Worm (Caenorhabditis elegans): ENCODE data around the gene hsp-25.

hsp-25 gene

ce11 chrX:6082660-6083059 is 43.2 kb upstream of the hsp-25 start, which contains the start of gene C45B2.3:
C45B2.3 (plus strand) TSS chrX:6082960.
- TF ChIP-seq sdc-2 (tag; optimal IDR thresholded peaks at IDR 0.05) (no peak), fax-1 (tag; optimal IDR thresholded peaks at IDR 0.05) (no peak), odd-2 (tag; optimal IDR thresholded peaks at IDR 0.05) (no peak), npax-4 (tag; optimal IDR thresholded peaks at IDR 0.05) (no peak), pax-1 (tag; optimal IDR thresholded peaks at IDR 0.05) (no peak), hlh-13 (GFP tag; optimal IDR thresholded peaks at IDR 0.05) (no peak)

- TF ChIP-seq elt-2 (tag; optimal IDR thresholded peaks at IDR 0.05), result peak; percentile 28
- no peak for TF ChIP-seq ceh-14 (tag; optimal IDR thresholded peaks at IDR 0.05)
- TF ChIP-seq ceh-30 (tag; optimal IDR thresholded peaks at IDR 0.05), result no peak
These were observed 42.3 kb upstream of the hsp-25 start for ce11 chrX:6081793-6082192.

DNA sequence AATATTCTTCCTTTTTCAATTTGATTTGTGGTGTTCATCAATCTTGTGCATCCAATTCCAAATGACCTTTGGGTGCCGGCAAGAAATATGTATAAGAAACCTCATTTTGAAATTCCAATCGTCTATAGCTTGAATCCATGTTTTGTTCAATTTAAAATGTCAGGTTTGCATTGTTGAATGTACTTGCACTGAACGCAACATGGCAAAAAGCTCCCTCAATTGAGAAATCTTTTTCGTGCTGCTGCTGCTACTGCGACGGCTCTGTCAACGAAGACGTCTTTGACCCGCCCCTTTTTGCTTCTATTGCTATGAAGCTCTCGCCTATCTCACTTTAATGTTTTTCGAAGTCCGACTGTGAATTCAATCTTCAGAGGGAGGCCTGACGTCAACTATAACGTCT is 35.8 kb upstream of the hsp-25 start, which contains the start of gene lgc-58:
Gene lgc-58, plus strand, starts transcription at position 301 of the 400 bp plus-strand sequence.
- TF ChIP-seq pqm-1 (tag; optimal IDR thresholded peaks at IDR 0.05) (no peak), pha-2 (tag; optimal IDR thresholded peaks at IDR 0.05) (no peak), ets-4 (tag; optimal IDR thresholded peaks at IDR 0.05) (no peak), nfya-1 (tag; optimal IDR thresholded peaks at IDR 0.05) (no peak), nhr-232 (tag; optimal IDR thresholded peaks at IDR 0.05) (no peak), sdc-2 (tag; optimal IDR thresholded peaks at IDR 0.05) (no peak), K02D7.2 (tag; optimal IDR thresholded peaks at IDR 0.05) (no peak), ceh-45 (GFP tag; IDR thresholded peaks at IDR 0.05) (no peak), gmeb-2 (tag; optimal IDR thresholded peaks at IDR 0.05) (no peak)

- TF ChIP-seq elt-2 (tag; optimal IDR thresholded peaks at IDR 0.05) (no peak), F13H6.1 (tag; optimal IDR thresholded peaks at IDR 0.05) (no peak), ref-2 (tag; optimal IDR thresholded peaks at IDR 0.05) (peak; percentile 35), pha-2 (tag; optimal IDR thresholded peaks at IDR 0.05) (no peak)
These were observed 27.2 kb upstream of the hsp-25 start for ce11 chrX:6066618-6067017.

- TF ChIP-seq hlh-6 (tag; optimal IDR thresholded peaks at IDR 0.05), result no peak
- TF ChIP-seq lim-6 (tag; optimal IDR thresholded peaks at IDR 0.05), result no peak
These were observed 26.6 kb upstream of the hsp-25 start, which contains the start of gene ptr-4 for ce11 chrX:6065936-6066452. ptr-4 (minus strand) TSS chrX:6065986.

DNA sequence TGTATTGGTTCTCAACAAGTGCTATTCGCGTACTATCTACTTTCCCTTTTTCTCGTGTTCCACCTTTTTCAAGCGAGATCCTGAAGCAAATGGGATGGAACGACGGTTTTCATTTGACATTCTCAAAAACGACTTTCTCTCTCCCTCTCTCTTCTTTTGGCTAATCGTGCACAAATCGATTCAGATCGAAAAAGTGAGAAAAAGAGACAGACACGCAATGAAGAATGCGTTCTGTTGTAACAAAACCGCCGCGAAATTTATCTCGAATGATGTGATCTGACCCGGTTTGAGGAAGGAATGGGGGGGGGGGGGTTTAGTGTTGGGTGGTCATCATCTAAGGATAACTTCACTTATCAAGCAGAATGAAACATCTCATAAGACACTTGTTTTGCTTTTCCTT is 24.9 kb upstream of the hsp-25 start:
- TF ChIP-seq tbx-2 (tag; optimal IDR thresholded peaks at IDR 0.05) (no peak), F13H6.1 (tag; optimal IDR thresholded peaks at IDR 0.05) (no peak), ceh-31 (tag; optimal IDR thresholded peaks at IDR 0.05) (no peak), hlh-30 (tag; optimal IDR thresholded peaks at IDR 0.05; ENCODE audit: insufficient read depth) (no peak), ceh-24 (tag; optimal IDR thresholded peaks at IDR 0.05) (no peak), ceh-18 (tag; optimal IDR thresholded peaks at IDR 0.05) (no peak), K09A11.1 (tag; optimal IDR thresholded peaks at IDR 0.05; ENCODE audit: insufficient read depth) (no peak), pqm-1 (tag; optimal IDR thresholded peaks at IDR 0.05) (no peak), ets-4 (tag; optimal IDR thresholded peaks at IDR 0.05) (no peak), pat-9 (tag; optimal IDR thresholded peaks at IDR 0.05) (no peak), ceh-48 (tag; optimal IDR thresholded peaks at IDR 0.05) (no peak)

DNA sequence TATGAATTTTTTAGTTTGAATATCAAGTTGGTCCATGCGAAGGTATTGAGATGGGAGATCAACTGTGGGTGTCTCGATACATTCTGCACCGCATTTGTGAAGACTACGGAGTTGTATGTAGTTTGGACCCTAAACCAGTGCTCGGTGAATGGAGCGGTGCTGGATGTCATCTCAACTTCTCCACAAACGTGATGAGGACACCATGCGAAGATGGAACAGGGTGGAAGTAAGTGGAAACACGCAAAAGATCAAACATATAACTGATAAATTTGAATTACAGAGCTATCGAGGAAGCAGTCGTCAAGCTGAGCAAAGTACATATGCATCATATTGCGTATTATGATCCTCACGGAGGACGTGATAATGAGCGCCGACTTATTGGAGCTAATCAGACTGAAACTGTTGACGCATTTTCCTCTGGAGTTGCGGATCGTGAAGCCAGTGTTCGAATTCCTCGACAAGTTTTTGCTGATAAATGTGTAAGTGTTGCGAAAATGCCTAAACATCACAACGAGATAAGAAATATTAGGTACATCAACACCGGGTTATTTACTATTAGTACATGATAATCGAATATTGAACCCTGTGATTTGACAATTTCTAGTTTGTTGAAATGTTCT is 19.8 kb upstream of the hsp-25 start:
- TF ChIP-seq ceh-9 (tag; optimal IDR thresholded peaks at IDR 0.05) (no peak), pag-3 (tag; optimal IDR thresholded peaks at IDR 0.05; ENCODE audit: borderline replicate concordance) (no peak), sox-2 (GFP tag; IDR thresholded peaks at IDR 0.05) (no peak), tbx-7 (tag; optimal IDR thresholded peaks at IDR 0.05) (no peak), ttx-3 (tag; optimal IDR thresholded peaks at IDR 0.05) (no peak)
